Worm (Caenorhabditis elegans) whole organism, L3 larva: ENCODE measurements around the gene oac-42.

Source experiments
- R02D3.7 ChIP-seq: fragments of 150-350 bp; optimal IDR thresholded peaks from 2 replicates; lab custom pipeline; 2014; ENCODE audit warnings: missing biosample characterization, missing genetic modification characterization
- ZK546.5 ChIP-seq: sonication (generic microtip); optimal IDR thresholded peaks from 2 replicates; lab custom pipeline; 2017; ENCODE audit warnings: missing biosample characterization, missing genetic modification characterization
- aly-2 ChIP-seq: fragments of 150-350 bp; optimal IDR thresholded peaks from 2 replicates; lab custom pipeline; 2014; ENCODE audit warnings: missing biosample characterization, missing genetic modification characterization
- ama-1 ChIP-seq: fragments of 150-350 bp; optimal IDR thresholded peaks from 2 replicates; lab custom pipeline; 2018
- ceh-16 ChIP-seq: sonication (generic microtip); optimal IDR thresholded peaks from 2 replicates; lab custom pipeline; 2017; ENCODE audit warnings: missing biosample characterization, missing genetic modification characterization
- ceh-28 ChIP-seq: fragments of 150-350 bp; optimal IDR thresholded peaks from 2 replicates; lab custom pipeline; 2014; ENCODE audit warnings: missing biosample characterization, missing genetic modification reagents, missing genetic modification characterization
- ceh-82 ChIP-seq: fragments of 150-350 bp; optimal IDR thresholded peaks from 2 replicates; lab custom pipeline; 2014; ENCODE audit warnings: missing biosample characterization, missing genetic modification characterization
- ceh-9 ChIP-seq: sonication (generic microtip); optimal IDR thresholded peaks from 2 replicates; lab custom pipeline; 2018; ENCODE audit warnings: missing biosample characterization, missing genetic modification characterization
- daf-12 ChIP-seq: fragments of 150-350 bp; optimal IDR thresholded peaks from 2 replicates; lab custom pipeline; 2014; ENCODE audit warnings: missing biosample characterization, missing genetic modification reagents, missing genetic modification characterization
- egl-27 ChIP-seq: sonication (generic microtip); optimal IDR thresholded peaks from 4 replicates; lab custom pipeline; 2017; ENCODE audit warnings: missing biosample characterization, missing genetic modification reagents, missing genetic modification characterization
- egl-5 ChIP-seq: fragments of 150-350 bp; optimal IDR thresholded peaks from 2 replicates; lab custom pipeline; 2017; ENCODE audit warnings: missing biosample characterization, missing genetic modification reagents, missing genetic modification characterization, inconsistent platforms
- elt-1 ChIP-seq: fragments of 150-350 bp; optimal IDR thresholded peaks from 2 replicates; lab custom pipeline; 2014; ENCODE audit warnings: missing biosample characterization, missing genetic modification characterization
- elt-2 ChIP-seq: sonication (generic microtip); optimal IDR thresholded peaks from 2 replicates; lab custom pipeline; 2016; ENCODE audit warnings: missing genetic modification reagents, mild to moderate bottlenecking, missing genetic modification characterization, missing compliant biosample characterization
- elt-3 ChIP-seq, 3 experiments: fragments of 150-350 bp in 1 of 3; sonication (generic microtip) in 2 of 3; optimal IDR thresholded peaks; 2 replicates in 2 of 3; 4 replicates in 1 of 3; lab custom pipeline; 2014 to 2017; ENCODE audit warnings: missing biosample characterization in 3 of 3, missing genetic modification characterization in 3 of 3
- eor-1 ChIP-seq, 2 experiments: fragments of 150-350 bp; optimal IDR thresholded peaks; 2 replicates each; lab custom pipeline; 2014 to 2018; ENCODE audit warnings: missing biosample characterization in 2 of 2, missing genetic modification characterization in 2 of 2
- fkh-10 ChIP-seq: sonication (generic microtip); optimal IDR thresholded peaks from 2 replicates; lab custom pipeline; 2017; ENCODE audit warnings: missing biosample characterization, missing genetic modification reagents, missing genetic modification characterization
- fkh-2 ChIP-seq: fragments of 150-350 bp; optimal IDR thresholded peaks from 2 replicates; lab custom pipeline; 2014; ENCODE audit warnings: missing biosample characterization, missing genetic modification reagents, missing genetic modification characterization
- fos-1 ChIP-seq: fragments of 150-350 bp; optimal IDR thresholded peaks from 2 replicates; lab custom pipeline; 2014; ENCODE audit warnings: missing biosample characterization, missing genetic modification characterization
- hmg-11 ChIP-seq: sonication (generic microtip); optimal IDR thresholded peaks from 2 replicates; lab custom pipeline; 2016; ENCODE audit warnings: missing genetic modification characterization, missing compliant biosample characterization
- jun-1 ChIP-seq: fragments of 150-350 bp; optimal IDR thresholded peaks from 2 replicates; lab custom pipeline; 2014; ENCODE audit warnings: missing biosample characterization, missing genetic modification reagents, missing genetic modification characterization
- lin-15B ChIP-seq: fragments of 150-350 bp; optimal IDR thresholded peaks from 2 replicates; lab custom pipeline; 2014; ENCODE audit warnings: missing biosample characterization, missing genetic modification characterization
- lin-39 ChIP-seq: fragments of 150-350 bp; optimal IDR thresholded peaks from 2 replicates; lab custom pipeline; 2018; ENCODE audit warnings: missing biosample characterization, missing genetic modification reagents, missing genetic modification characterization
- lsy-12 ChIP-seq: sonication (generic microtip); optimal IDR thresholded peaks from 2 replicates; lab custom pipeline; 2016; ENCODE audit warnings: mild to moderate bottlenecking, missing genetic modification characterization, missing compliant biosample characterization
- mdl-1 ChIP-seq: fragments of 150-350 bp; optimal IDR thresholded peaks from 2 replicates; lab custom pipeline; 2014; ENCODE audit warnings: missing biosample characterization, missing genetic modification characterization
- mml-1 ChIP-seq: fragments of 150-350 bp; sonication (generic microtip); optimal IDR thresholded peaks from 3 replicates; lab custom pipeline; 2014; ENCODE audit warnings: missing biosample characterization, missing genetic modification characterization
- nfya-1 ChIP-seq: sonication (generic microtip); optimal IDR thresholded peaks from 2 replicates; lab custom pipeline; 2017; ENCODE audit warnings: missing genetic modification characterization, mild to moderate bottlenecking, missing compliant biosample characterization, antibody characterized with exemption, moderate library complexity; ENCODE audit not compliant: insufficient read depth
- nhr-11 ChIP-seq: fragments of 150-350 bp; optimal IDR thresholded peaks from 2 replicates; lab custom pipeline; 2014; ENCODE audit warnings: missing biosample characterization, missing genetic modification characterization
- nhr-12 ChIP-seq: fragments of 150-350 bp; optimal IDR thresholded peaks from 2 replicates; lab custom pipeline; 2014; ENCODE audit warnings: missing biosample characterization, missing genetic modification characterization
- nhr-23 ChIP-seq: fragments of 150-350 bp; optimal IDR thresholded peaks from 2 replicates; lab custom pipeline; 2014; ENCODE audit warnings: missing biosample characterization, missing genetic modification reagents, missing genetic modification characterization
- nhr-237 ChIP-seq: fragments of 150-350 bp; optimal IDR thresholded peaks from 2 replicates; lab custom pipeline; 2014; ENCODE audit warnings: missing biosample characterization, missing genetic modification characterization
- nhr-25 ChIP-seq: sonication (generic microtip); optimal IDR thresholded peaks from 2 replicates; lab custom pipeline; 2017; ENCODE audit warnings: missing biosample characterization, missing genetic modification characterization
- nhr-28 ChIP-seq: fragments of 150-350 bp; optimal IDR thresholded peaks from 2 replicates; lab custom pipeline; 2014; ENCODE audit warnings: missing biosample characterization, missing genetic modification characterization
- nhr-43 ChIP-seq: sonication (generic microtip); optimal IDR thresholded peaks from 2 replicates; lab custom pipeline; 2016; ENCODE audit warnings: mild to moderate bottlenecking, missing genetic modification characterization, missing compliant biosample characterization; ENCODE audit not compliant: poor library complexity, severe bottlenecking
- nhr-67 ChIP-seq: fragments of 150-350 bp; optimal IDR thresholded peaks from 2 replicates; lab custom pipeline; 2014; ENCODE audit warnings: missing biosample characterization, missing genetic modification characterization
- nhr-76 ChIP-seq: fragments of 150-350 bp; sonication (generic microtip); optimal IDR thresholded peaks from 5 replicates; lab custom pipeline; 2014; ENCODE audit warnings: missing biosample characterization, missing genetic modification characterization
- nhr-77 ChIP-seq: fragments of 150-350 bp; optimal IDR thresholded peaks from 2 replicates; lab custom pipeline; 2014; ENCODE audit warnings: missing biosample characterization, missing genetic modification characterization
- pha-4 ChIP-seq: fragments of 150-350 bp; optimal IDR thresholded peaks from 2 replicates; lab custom pipeline; 2014; ENCODE audit warnings: missing biosample characterization, missing genetic modification reagents, missing genetic modification characterization
- pqm-1 ChIP-seq: fragments of 150-350 bp; optimal IDR thresholded peaks from 2 replicates; lab custom pipeline; 2017; ENCODE audit warnings: missing biosample characterization, missing genetic modification characterization, inconsistent platforms
- sea-2 ChIP-seq: fragments of 150-350 bp; sonication (generic microtip); optimal IDR thresholded peaks from 4 replicates; lab custom pipeline; 2014; ENCODE audit warnings: missing biosample characterization, missing genetic modification reagents, missing genetic modification characterization
- skn-1 ChIP-seq: fragments of 150-350 bp; optimal IDR thresholded peaks from 2 replicates; lab custom pipeline; 2014; ENCODE audit warnings: missing biosample characterization, missing genetic modification characterization
- snpc-4 ChIP-seq: fragments of 150-350 bp; optimal IDR thresholded peaks from 2 replicates; lab custom pipeline; 2014; ENCODE audit warnings: missing biosample characterization, missing genetic modification characterization
- tbx-2 ChIP-seq: sonication (generic microtip); optimal IDR thresholded peaks from 2 replicates; lab custom pipeline; 2016; ENCODE audit warnings: mild to moderate bottlenecking, missing genetic modification characterization, missing compliant biosample characterization
- unc-39 ChIP-seq: sonication (generic microtip); optimal IDR thresholded peaks from 4 replicates; lab custom pipeline; 2017; ENCODE audit warnings: missing biosample characterization, missing genetic modification characterization
- unc-62 ChIP-seq: fragments of 150-350 bp; sonication (generic microtip); optimal IDR thresholded peaks from 4 replicates; lab custom pipeline; 2014; ENCODE audit warnings: missing biosample characterization, missing genetic modification reagents, missing genetic modification characterization
- zag-1 ChIP-seq: fragments of 150-350 bp; optimal IDR thresholded peaks from 2 replicates; lab custom pipeline; 2014; ENCODE audit warnings: missing biosample characterization, missing genetic modification characterization
- ztf-11 ChIP-seq: fragments of 150-350 bp; optimal IDR thresholded peaks from 2 replicates; lab custom pipeline; 2014; ENCODE audit warnings: missing biosample characterization, missing genetic modification characterization

oac-42 gene

DNA sequence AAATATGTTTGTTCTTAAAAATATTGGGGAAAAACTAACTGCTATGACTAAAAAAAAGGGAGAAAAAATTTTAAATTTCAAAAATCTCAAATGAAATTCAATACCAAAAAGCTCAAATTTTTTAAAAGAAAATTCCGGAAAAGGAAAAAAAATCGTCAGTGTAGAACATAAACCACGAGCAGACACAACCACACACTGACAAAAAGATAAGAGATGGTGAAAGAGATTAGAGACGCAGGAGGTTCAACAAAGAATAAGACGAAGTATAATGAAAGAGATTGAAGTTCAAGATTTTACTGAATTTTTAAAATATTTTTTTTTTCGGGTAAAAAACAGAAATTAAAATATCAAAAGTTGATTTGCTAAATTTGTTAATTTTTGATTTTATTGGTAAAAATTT is 4.6 kb downstream of the oac-42 start:
- TF ChIP-seq pqm-1 (peak; percentile 66), aly-2 (no peak), pha-4 (tag; lab: Kevin White, UChicago) (peak; percentile 26), elt-2 (tag; lab: Kevin White, UChicago) (peak; percentile 52), lin-39 (tag; lab: Kevin White, UChicago) (no peak)

DNA sequence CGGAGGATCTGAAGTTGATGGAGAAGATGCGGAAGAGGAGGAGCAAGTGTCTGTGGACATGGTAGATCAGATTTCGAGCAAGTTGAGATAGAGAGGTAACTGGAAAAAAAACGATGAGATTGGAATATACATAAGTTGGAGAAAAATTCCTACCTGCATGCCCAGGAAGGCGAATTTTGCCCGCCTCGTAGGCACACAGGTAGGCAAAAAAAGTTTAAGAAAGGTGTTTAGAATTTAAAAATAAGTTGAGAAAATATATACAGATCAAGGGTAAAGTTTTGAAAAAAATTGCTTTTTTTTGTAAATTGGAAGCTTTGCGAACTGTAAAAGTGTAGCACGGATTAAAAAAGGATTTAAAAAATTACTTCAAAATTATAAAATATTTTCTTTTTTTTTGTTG is 5.1 kb downstream of the oac-42 start, which contains the start of gene nhr-84:
Gene nhr-84, minus strand, starts transcription at position 101 of the 400 bp plus-strand sequence.
- TF ChIP-seq nfya-1 (tag; lab: Kevin White, UChicago) (no peak), tbx-2 (no peak), unc-39 (tag; lab: Kevin White, UChicago) (no peak), mdl-1 (tag; lab: Kevin White, UChicago) (no peak), elt-2 (tag; lab: Kevin White, UChicago) (no peak), ZK546.5 (tag; lab: Kevin White, UChicago) (no peak), nhr-67 (tag; lab: Kevin White, UChicago) (no peak), hmg-11 (tag; lab: Kevin White, UChicago) (no peak)

DNA sequence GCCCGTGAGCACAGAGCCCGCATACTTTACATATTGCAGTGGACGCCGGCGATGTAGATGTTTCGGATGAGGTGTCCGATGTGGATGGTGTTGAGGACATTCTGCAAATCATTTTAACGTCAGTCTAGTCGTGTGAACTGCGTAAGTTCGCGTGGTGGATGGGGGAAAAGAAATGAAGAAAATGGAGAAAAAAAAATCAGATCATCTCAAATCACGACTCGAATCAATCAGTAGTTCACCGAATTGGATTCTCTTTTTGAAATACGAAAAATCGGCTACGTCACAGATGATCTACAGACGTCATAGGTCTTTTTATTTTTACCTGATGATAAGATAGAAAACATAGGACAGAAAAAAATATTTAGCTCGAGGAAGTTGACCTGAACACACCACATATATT is 8.3 kb downstream of the oac-42 start, which contains the start of gene nhr-102:
Gene nhr-102, minus strand, starts transcription at position 101 of the 400 bp plus-strand sequence.
- TF ChIP-seq elt-2 (tag; lab: Kevin White, UChicago) (peak; percentile 25), unc-62 (no peak)

DNA sequence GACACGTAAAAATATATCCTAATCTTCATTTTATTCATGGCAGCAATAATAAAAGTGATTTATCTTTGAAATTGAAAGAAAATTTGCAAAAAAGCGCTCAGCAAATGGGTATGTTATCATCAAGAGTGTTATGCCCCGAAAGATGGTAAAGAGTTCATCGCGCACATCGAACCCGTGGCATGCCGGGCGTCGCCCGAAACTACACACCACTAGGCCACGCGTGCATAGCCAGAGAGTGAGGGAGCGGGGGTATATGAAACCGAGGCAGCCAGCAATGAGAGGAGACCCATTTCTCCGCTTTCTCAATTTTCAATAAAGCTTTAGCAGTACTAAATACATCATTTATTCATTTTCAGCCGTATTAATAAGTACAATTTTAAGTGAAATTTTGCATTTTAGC is 10.8 kb downstream of the oac-42 start:
- peak; percentile 86 for TF ChIP-seq lin-39 (tag; lab: Kevin White, UChicago)
- no peak for TF ChIP-seq pha-4 (tag; lab: Kevin White, UChicago)
- TF ChIP-seq jun-1 (tag; lab: Kevin White, UChicago), result peak; percentile 52
- peak; percentile 66 for TF ChIP-seq lsy-12
- peak; percentile 69 for TF ChIP-seq nfya-1 (tag; lab: Kevin White, UChicago)
- peak; percentile 87 for TF ChIP-seq nhr-43
- no peak for TF ChIP-seq egl-27 (tag; lab: Kevin White, UChicago)
- no peak for TF ChIP-seq fkh-10 (GFP tag; lab: Kevin White, UChicago)
- TF ChIP-seq elt-2 (tag; lab: Kevin White, UChicago), result peak; percentile 69
- no peak for TF ChIP-seq fkh-2 (tag; lab: Kevin White, UChicago)
- TF ChIP-seq ceh-16 (tag; lab: Kevin White, UChicago), result peak; percentile 13
- no peak for TF ChIP-seq daf-12 (tag; lab: Kevin White, UChicago)
- no peak for TF ChIP-seq nhr-25
- TF ChIP-seq nhr-28 (tag; lab: Kevin White, UChicago), result no peak
- peak; percentile 74 for TF ChIP-seq skn-1
- peak; percentile 53 for TF ChIP-seq pqm-1
- TF ChIP-seq R02D3.7 (tag; lab: Kevin White, UChicago), result peak; percentile 36
- no peak for TF ChIP-seq elt-1
- no peak for TF ChIP-seq unc-39 (tag; lab: Kevin White, UChicago)
- TF ChIP-seq ama-1, result peak; percentile 34
- no peak for TF ChIP-seq unc-62
- TF ChIP-seq nhr-23 (tag; lab: Kevin White, UChicago), result no peak
- peak; percentile 36 for TF ChIP-seq lin-15B
- no peak for TF ChIP-seq eor-1 (tag; optimal IDR thresholded peaks at IDR 0.05; lab: Kevin White, UChicago)
- TF ChIP-seq zag-1 (tag; lab: Kevin White, UChicago), result no peak
- TF ChIP-seq tbx-2, result no peak
- no peak for TF ChIP-seq ceh-28 (tag; lab: Kevin White, UChicago)
- TF ChIP-seq snpc-4 (tag; lab: Kevin White, UChicago), result peak; percentile 35
- no peak for TF ChIP-seq ztf-11 (tag; lab: Kevin White, UChicago)
- no peak for TF ChIP-seq aly-2
- no peak for TF ChIP-seq mdl-1 (tag; lab: Kevin White, UChicago)
- TF ChIP-seq egl-5, result no peak
- no peak for TF ChIP-seq nhr-76 (tag; lab: Kevin White, UChicago)
- peak; percentile 18 for TF ChIP-seq nhr-11 (tag; lab: Kevin White, UChicago)
- TF ChIP-seq elt-3 (tag; optimal IDR thresholded peaks at IDR 0.05; lab: Kevin White, UChicago), result peak in 1 of 3 experiments; percentile 67
- no peak for TF ChIP-seq nhr-67 (tag; lab: Kevin White, UChicago)
- no peak for TF ChIP-seq ceh-9 (tag; lab: Kevin White, UChicago)
- no peak for TF ChIP-seq sea-2 (GFP tag; lab: Kevin White, UChicago)
- TF ChIP-seq fos-1 (tag; lab: Kevin White, UChicago), result no peak
- no peak for TF ChIP-seq nhr-12 (tag; lab: Kevin White, UChicago)
- TF ChIP-seq ZK546.5 (tag; lab: Kevin White, UChicago), result no peak
- TF ChIP-seq nhr-237, result no peak
- no peak for TF ChIP-seq mml-1 (tag; lab: Kevin White, UChicago)
- peak; percentile 66 for TF ChIP-seq ceh-82 (tag; lab: Kevin White, UChicago)
- TF ChIP-seq hmg-11 (tag; lab: Kevin White, UChicago), result no peak
- TF ChIP-seq nhr-77 (tag; lab: Kevin White, UChicago), result peak; percentile 45
